Worm (Caenorhabditis elegans): ENCODE measurements around the gene prp-8.

- TF ChIP-seq unc-62 (GFP tag; optimal IDR thresholded peaks at IDR 0.05 in 1 of 2) (peak in 1 of 2 experiments; percentile 41), unc-62 (tag; optimal IDR thresholded peaks at IDR 0.05) (no peak), zfp-3 (GFP tag; conservative IDR thresholded peaks at IDR 0.05) (no peak), nhr-76 (tag; optimal IDR thresholded peaks at IDR 0.05) (no peak), pqm-1 (tag; optimal IDR thresholded peaks at IDR 0.05) (no peak), fos-1 (tag; optimal IDR thresholded peaks at IDR 0.05) (no peak), hmg-1.1 (GFP tag; IDR thresholded peaks at IDR 0.05) (no peak), D1046.2 (GFP tag; IDR thresholded peaks at IDR 0.05) (no peak)
Measured at ce11 chrIII:8132496-8132895, 31.7 kb upstream of the prp-8 start.
